Worm (Caenorhabditis elegans): ENCODE measurements around the gene flp-21.

ce11 chrV:7824138-7824537 lies 31.0 kb downstream of the flp-21 start:
- TF ChIP-seq K12H6.12 (tag; optimal IDR thresholded peaks at IDR 0.05): no peak
- no peak for TF ChIP-seq lin-26 (GFP tag; IDR thresholded peaks at IDR 0.05)
- TF ChIP-seq repo-1 (tag; optimal IDR thresholded peaks at IDR 0.05): no peak
- no peak for TF ChIP-seq ama-1 (optimal IDR thresholded peaks at IDR 0.05)
- TF ChIP-seq ama-1 (GFP tag; optimal IDR thresholded peaks at IDR 0.05): no peak
- TF ChIP-seq die-1 (tag; optimal IDR thresholded peaks at IDR 0.05): no peak
- no peak for TF ChIP-seq bed-1 (GFP tag; IDR thresholded peaks at IDR 0.05)
- no peak for TF ChIP-seq F10E7.11 (tag; optimal IDR thresholded peaks at IDR 0.05)
- TF ChIP-seq him-1 (tag; optimal IDR thresholded peaks at IDR 0.05): no peak
- TF ChIP-seq lsl-1 (GFP tag; optimal IDR thresholded peaks at IDR 0.05): no peak
- TF ChIP-seq Y95B8A.8 (GFP tag; IDR thresholded peaks at IDR 0.05): no peak
- no peak for TF ChIP-seq efl-1 (GFP tag; optimal IDR thresholded peaks at IDR 0.05)
- TF ChIP-seq snpc-4 (GFP tag; optimal IDR thresholded peaks at IDR 0.05): no peak
- TF ChIP-seq snpc-4 (tag; optimal IDR thresholded peaks at IDR 0.05): no peak

Data from whole organism, young adult.